In genomic region chrV:11620081-11620480, ce11 we compare ENCODE assay signal across 3 worm cellular contexts.
TF ChIP-seq lines count a peak whose summit lies in the region.

No protein-coding gene starts in this region.

TF ChIP-seq in whole organism, L1 larva, 84 proteins besides CTCF, POLR2A, EP300 and RAD21:
- TF ChIP-seq sox-4 (tag; optimal IDR thresholded peaks at IDR 0.05; lab: Kevin White, UChicago), result no peak
- 0 out of 2 replicates have a peak, but pooled peaks have one; percentile 14 for TF ChIP-seq mab-9 (GFP tag; IDR thresholded peaks at IDR 0.05; lab: Robert Waterston, UW)
- TF ChIP-seq alr-1 (tag; optimal IDR thresholded peaks at IDR 0.05; lab: Kevin White, UChicago; ENCODE audit: borderline replicate concordance), result no peak
- peak; percentile 1 for TF ChIP-seq lin-14 (GFP tag; optimal IDR thresholded peaks at IDR 0.05; lab: Kevin White, UChicago)

TF ChIP-seq in whole organism, L2 larva, 48 proteins besides CTCF, POLR2A, EP300 and RAD21:
- TF ChIP-seq nhr-12 (tag; optimal IDR thresholded peaks at IDR 0.05; lab: Kevin White, UChicago) (no peak), mab-5 (tag; optimal IDR thresholded peaks at IDR 0.05; lab: Kevin White, UChicago) (peak; percentile 58), R02D3.7 (tag; optimal IDR thresholded peaks at IDR 0.05; lab: Kevin White, UChicago) (no peak)

TF ChIP-seq in whole organism, L3 larva, 47 proteins besides CTCF, POLR2A, EP300 and RAD21:
- TF ChIP-seq nhr-28 (tag; optimal IDR thresholded peaks at IDR 0.05; lab: Kevin White, UChicago), result no peak
- no peak for TF ChIP-seq nhr-12 (tag; optimal IDR thresholded peaks at IDR 0.05; lab: Kevin White, UChicago)
- no peak for TF ChIP-seq nhr-11 (tag; optimal IDR thresholded peaks at IDR 0.05; lab: Kevin White, UChicago)
- TF ChIP-seq nhr-67 (tag; optimal IDR thresholded peaks at IDR 0.05; lab: Kevin White, UChicago), result no peak
- no peak for TF ChIP-seq mml-1 (tag; optimal IDR thresholded peaks at IDR 0.05; lab: Kevin White, UChicago)
- TF ChIP-seq ceh-28 (tag; optimal IDR thresholded peaks at IDR 0.05; lab: Kevin White, UChicago), result no peak
- peak; percentile 14 for TF ChIP-seq elt-1 (tag; optimal IDR thresholded peaks at IDR 0.05; lab: Kevin White, UChicago)
- TF ChIP-seq ZK546.5 (tag; optimal IDR thresholded peaks at IDR 0.05; lab: Kevin White, UChicago), result no peak
- TF ChIP-seq lsy-12 (tag; optimal IDR thresholded peaks at IDR 0.05; lab: Kevin White, UChicago), result no peak
- TF ChIP-seq unc-39 (tag; optimal IDR thresholded peaks at IDR 0.05; lab: Kevin White, UChicago), result no peak
- TF ChIP-seq ceh-16 (tag; optimal IDR thresholded peaks at IDR 0.05; lab: Kevin White, UChicago), result no peak
- no peak for TF ChIP-seq ama-1 (optimal IDR thresholded peaks at IDR 0.05; lab: Kevin White, UChicago)
- no peak for TF ChIP-seq nhr-237 (tag; optimal IDR thresholded peaks at IDR 0.05; lab: Kevin White, UChicago)
- TF ChIP-seq tbx-2 (tag; optimal IDR thresholded peaks at IDR 0.05; lab: Kevin White, UChicago), result no peak
- peak; percentile 65 for TF ChIP-seq egl-5 (tag; optimal IDR thresholded peaks at IDR 0.05; lab: Kevin White, UChicago)
- TF ChIP-seq elt-2 (tag; optimal IDR thresholded peaks at IDR 0.05; lab: Kevin White, UChicago), result no peak
TF ChIP-seq in whole organism, L3 larva: peak in this region for 2.
